Fruit fly (Drosophila melanogaster) whole organism, pupa: ENCODE measurements around the gene DPCoAC.

Experiments used
- CG8159 ChIP-seq: fragments of 200-800 bp; sonication (Bioruptor generic); optimal IDR thresholded peaks from 3 replicates; lab custom pipeline; 2018; ENCODE audit warnings: missing biosample characterization, mild to moderate bottlenecking, missing genetic modification characterization, moderate library complexity
- CG8301 ChIP-seq: fragments of 200-800 bp; sonication (Bioruptor generic); optimal IDR thresholded peaks from 2 replicates; lab custom pipeline; 2018; ENCODE audit warnings: missing biosample characterization, mild to moderate bottlenecking, missing genetic modification characterization
- CG9948 ChIP-seq: fragments of 200-800 bp; sonication (Bioruptor generic); optimal IDR thresholded peaks from 2 replicates; lab custom pipeline; 2018; ENCODE audit warnings: missing biosample characterization, mild to moderate bottlenecking, missing genetic modification characterization, moderate library complexity
- D1 ChIP-seq: fragments of 200-800 bp; sonication (Bioruptor generic); optimal IDR thresholded peaks from 2 replicates; lab custom pipeline; 2018; ENCODE audit warnings: missing biosample characterization, mild to moderate bottlenecking, missing genetic modification characterization, moderate library complexity
- Ets98B ChIP-seq: fragments of 200-800 bp; sonication (Bioruptor generic); IDR thresholded peaks from 2 replicates; pipeline ENCODE4 v1.3.6; 2022; ENCODE audit warnings: missing biosample characterization, missing genetic modification characterization
- Snoo ChIP-seq: fragments of 200-800 bp; sonication (Bioruptor generic); optimal IDR thresholded peaks from 3 replicates; lab custom pipeline; 2017; ENCODE audit warnings: missing biosample characterization, mild to moderate bottlenecking, missing genetic modification characterization, inconsistent platforms
- gl ChIP-seq: fragments of 200-800 bp; sonication (Bioruptor generic); optimal IDR thresholded peaks from 2 replicates; lab custom pipeline; 2018; ENCODE audit warnings: missing biosample characterization, mild to moderate bottlenecking, missing genetic modification characterization

DNA sequence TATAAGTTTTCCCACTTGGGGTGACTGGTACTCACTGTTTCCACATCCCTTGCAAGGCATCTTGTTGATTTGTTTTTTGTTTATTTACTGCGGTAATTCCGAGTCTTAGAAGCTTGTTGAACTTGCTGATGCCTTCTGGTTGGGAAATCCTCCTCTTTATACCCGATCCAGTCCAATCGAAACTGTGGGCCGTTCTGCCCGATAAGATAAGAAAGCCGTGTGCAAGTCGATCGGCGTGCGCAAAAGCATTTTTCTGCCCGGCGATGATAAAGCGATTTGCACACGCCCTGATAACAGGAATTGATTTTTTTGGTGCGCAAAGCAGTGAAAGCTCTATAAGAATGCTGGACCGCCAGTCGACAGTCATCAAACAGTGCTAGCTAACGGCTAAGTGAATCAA is 22.9 kb downstream of the DPCoAC start, which contains the start of the genes MtnE and MtnD:
- TF ChIP-seq CG9948 (tag; lab: Kevin White, UChicago) = no peak
- no peak for TF ChIP-seq CG8301 (tag; lab: Kevin White, UChicago)
- TF ChIP-seq Snoo (tag; lab: Kevin White, UChicago) = no peak
- no peak for TF ChIP-seq Ets98B
- TF ChIP-seq D1 = no peak
- TF ChIP-seq gl = no peak
- no peak for TF ChIP-seq CG8159
